Worm (Caenorhabditis elegans) whole organism, L1 larva: Measurements from ENCODE around the gene sra-30.

ENCODE experiments used
- C34B4.2 ChIP-seq: sonication (generic microtip); optimal IDR thresholded peaks from 2 replicates; lab custom pipeline; 2017; ENCODE audit warnings: mild to moderate bottlenecking, missing genetic modification characterization, missing compliant biosample characterization
- ceh-88 ChIP-seq: fragments of 200-800 bp; sonication (Bioruptor generic); IDR thresholded peaks from 2 replicates; pipeline ENCODE4 v1.3.6; 2022; ENCODE audit warnings: missing genetic modification characterization, missing compliant biosample characterization
- efl-1 ChIP-seq, 4 experiments: fragments of 150-350 bp; optimal IDR thresholded peaks in 3 of 4; peaks in 1 of 4; 1 replicate in 1 of 4; 2 replicates in 3 of 4; lab custom pipeline; 2014; ENCODE audit warnings: missing biosample characterization in 2 of 4, missing genetic modification characterization in 2 of 4, missing genetic modification reagents in 2 of 4
- egl-27 ChIP-seq, 2 experiments: fragments of 150-350 bp in 1 of 2; sonication (generic microtip); optimal IDR thresholded peaks; 3 replicates each; lab custom pipeline; 2017 to 2018; ENCODE audit warnings: missing biosample characterization in 2 of 2, missing genetic modification characterization in 2 of 2, missing genetic modification reagents in 2 of 2
- fkh-10 ChIP-seq: sonication (generic microtip); optimal IDR thresholded peaks from 2 replicates; lab custom pipeline; 2017; ENCODE audit warnings: missing biosample characterization, missing genetic modification reagents, missing genetic modification characterization
- fos-1 ChIP-seq: fragments of 150-350 bp; optimal IDR thresholded peaks from 2 replicates; lab custom pipeline; 2014; ENCODE audit warnings: missing biosample characterization, missing genetic modification characterization
- hlh-17 ChIP-seq: fragments of 200-800 bp; sonication (Bioruptor generic); optimal IDR thresholded peaks from 2 replicates; lab custom pipeline; 2018; ENCODE audit warnings: missing genetic modification characterization, mild to moderate bottlenecking, missing compliant biosample characterization, moderate library complexity, borderline replicate concordance
- lin-15B ChIP-seq: fragments of 150-350 bp; sonication (generic microtip); optimal IDR thresholded peaks from 3 replicates; lab custom pipeline; 2014; ENCODE audit warnings: missing biosample characterization, missing genetic modification characterization
- rnt-1 ChIP-seq: sonication (generic microtip); optimal IDR thresholded peaks from 2 replicates; lab custom pipeline; 2016; ENCODE audit warnings: mild to moderate bottlenecking, missing genetic modification characterization, moderate library complexity, missing compliant biosample characterization
- snpc-4 ChIP-seq: fragments of 150-350 bp; optimal IDR thresholded peaks from 2 replicates; lab custom pipeline; 2014; ENCODE audit warnings: missing biosample characterization, missing genetic modification characterization

ce11 chrIV:15245655-15246054 is 42.8 kb upstream of the sra-30 start, which contains the start of gene Y73F8A.36:
- TF ChIP-seq lin-15B (tag; lab: Kevin White, UChicago) (no peak), egl-27 (tag; optimal IDR thresholded peaks at IDR 0.05; lab: Kevin White, UChicago) (no peak), ceh-88 (GFP tag; lab: Robert Waterston, UW) (no peak), C34B4.2 (no peak), fos-1 (no peak), rnt-1 (no peak), fkh-10 (GFP tag; lab: Kevin White, UChicago) (no peak), efl-1 (optimal IDR thresholded peaks at IDR 0.05; lab: Kevin White, UChicago) (no peak), efl-1 (GFP tag; optimal IDR thresholded peaks at IDR 0.05 in 1 of 2; lab: Kevin White, UChicago) (no peak), hlh-17 (GFP tag; lab: Kevin White, UChicago) (no peak), snpc-4 (tag; lab: Kevin White, UChicago) (no peak)
